Worm (Caenorhabditis elegans): ENCODE data around the gene glb-23.
"Not testable (repeated sequence)": the region's sequence is repeated elsewhere in the genome, so short reads cannot be mapped to it uniquely, and the experiment has no call there.

glb-23 gene

DNA sequence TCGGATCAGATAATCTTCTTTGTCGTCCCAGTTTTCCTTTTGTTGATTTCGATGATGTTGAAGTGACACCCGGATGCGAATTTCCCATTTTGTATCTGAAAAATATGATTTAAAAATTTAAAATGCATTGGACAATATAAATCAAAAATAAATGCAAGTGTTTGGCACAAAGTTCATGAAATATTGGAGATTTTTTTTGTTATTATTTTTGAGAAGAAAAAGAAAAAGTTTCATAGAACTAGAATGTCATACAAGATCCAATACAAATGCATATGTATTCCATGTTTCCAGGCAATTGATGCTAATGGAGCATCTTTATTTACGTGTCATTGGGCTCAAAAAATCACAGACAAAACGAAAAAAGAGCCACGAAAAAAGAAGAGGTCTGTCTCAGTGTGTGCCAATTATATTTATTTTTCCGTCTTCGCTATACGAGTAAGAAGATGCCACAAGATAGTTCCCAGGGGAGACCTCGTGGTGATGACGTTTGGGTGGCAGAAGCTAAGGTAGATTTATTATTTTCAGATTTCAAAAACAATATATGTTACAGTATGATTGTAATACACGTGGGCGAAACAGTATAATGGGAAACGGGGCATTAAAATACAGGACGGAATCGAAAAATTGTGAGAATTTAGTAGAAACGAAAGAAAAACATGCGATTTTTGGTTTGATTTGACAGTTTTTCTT, at the start of gene glb-23, which contains the start of gene R13A1.1:
Gene glb-23 (minus strand): TSS at position 101 of the 690 bp plus-strand sequence.
Gene R13A1.1 (plus strand): TSS at position 640 of the 690 bp plus-strand sequence.
- no peak for TF ChIP-seq med-1 (GFP tag; optimal IDR thresholded peaks at IDR 0.05; ENCODE audit: insufficient read depth)

DNA sequence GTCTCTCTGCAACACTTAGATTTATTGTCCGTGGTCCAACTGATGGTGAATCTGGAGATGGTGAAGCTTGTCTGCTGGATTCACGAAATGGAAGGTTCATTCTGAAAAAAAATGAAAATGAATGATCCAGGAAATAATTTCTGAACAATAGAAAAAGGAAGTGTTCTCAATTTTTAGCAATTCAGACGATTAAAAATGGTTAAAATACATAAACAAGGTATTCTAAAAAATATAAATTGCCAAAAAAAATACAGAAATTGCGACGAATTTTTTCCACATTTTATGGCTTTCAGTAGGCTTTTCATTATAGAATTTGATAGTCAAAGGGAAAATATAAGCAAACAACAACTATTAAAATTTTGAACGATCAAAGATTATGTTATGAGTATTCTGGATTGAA, 43.8 kb upstream of the glb-23 start, which contains the start of gene glb-2:
Gene glb-2 (minus strand): TSS at position 101 of the 400 bp plus-strand sequence.
- TF ChIP-seq klf-2 (GFP tag; conservative IDR thresholded peaks at IDR 0.05) (no peak), tab-1 (GFP tag; IDR thresholded peaks at IDR 0.05) (no peak), T22C8.4 (GFP tag; IDR thresholded peaks at IDR 0.05) (no peak), flt-1 (GFP tag; IDR thresholded peaks at IDR 0.05) (no peak), ref-1 (GFP tag; conservative IDR thresholded peaks at IDR 0.05) (no peak), ztf-23 (GFP tag; IDR thresholded peaks at IDR 0.05) (no peak), cog-1 (tag; optimal IDR thresholded peaks at IDR 0.05) (no peak), med-1 (GFP tag; optimal IDR thresholded peaks at IDR 0.05; ENCODE audit: insufficient read depth) (no peak), ztf-29 (GFP tag; IDR thresholded peaks at IDR 0.05) (no peak)

DNA sequence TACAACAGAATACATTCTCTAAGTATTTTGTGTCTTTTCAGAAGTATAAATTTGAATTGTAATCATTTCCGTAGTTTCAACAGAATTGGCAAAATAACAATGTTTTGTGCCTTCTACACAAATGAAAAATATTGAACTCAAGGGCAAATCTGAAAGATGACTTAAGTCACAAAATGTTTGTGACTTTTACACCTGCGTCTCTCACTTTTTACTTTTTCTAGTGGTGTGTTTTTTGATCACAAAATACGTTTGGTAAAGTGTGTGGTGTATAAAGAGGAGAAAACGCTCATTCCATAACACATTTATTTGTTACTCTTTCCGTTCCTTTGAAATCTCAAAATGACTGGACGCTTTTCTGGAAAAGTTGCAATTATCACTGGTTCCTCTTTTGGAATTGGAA, 41.3 kb upstream of the glb-23 start, which contains the start of gene C06E4.3:
Gene C06E4.3 (plus strand): TSS at position 289 of the 400 bp plus-strand sequence.
- TF ChIP-seq T22C8.4 (GFP tag; IDR thresholded peaks at IDR 0.05) (no peak), ztf-23 (GFP tag; IDR thresholded peaks at IDR 0.05) (no peak), klf-2 (GFP tag; conservative IDR thresholded peaks at IDR 0.05) (no peak), cog-1 (tag; optimal IDR thresholded peaks at IDR 0.05) (no peak), tab-1 (GFP tag; IDR thresholded peaks at IDR 0.05) (no peak), ref-1 (GFP tag; conservative IDR thresholded peaks at IDR 0.05) (no peak), ztf-29 (GFP tag; IDR thresholded peaks at IDR 0.05) (no peak), flt-1 (GFP tag; IDR thresholded peaks at IDR 0.05) (no peak), med-1 (GFP tag; optimal IDR thresholded peaks at IDR 0.05; ENCODE audit: insufficient read depth) (no peak)

DNA sequence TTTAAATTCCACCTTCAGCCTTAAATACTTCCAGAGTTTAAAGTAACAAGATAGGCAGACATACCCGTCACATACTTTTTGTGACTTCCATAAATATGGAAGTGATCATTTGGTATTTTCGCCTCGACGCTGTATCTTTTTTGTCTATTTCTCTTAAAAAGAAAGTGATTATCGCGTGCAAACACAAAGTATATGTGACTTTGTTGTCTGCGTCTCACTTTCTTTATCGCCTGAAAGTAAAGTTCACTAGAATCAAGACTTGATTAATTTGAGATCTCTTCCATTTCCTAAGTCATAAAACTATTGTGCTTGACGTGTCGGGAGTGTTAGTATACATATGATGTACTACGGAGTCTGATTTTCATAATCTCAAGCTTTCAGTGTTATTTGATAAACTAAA, 39.0 kb upstream of the glb-23 start, which contains the start of gene C06E4.6:
Gene C06E4.6 (minus strand): TSS at position 51 of the 400 bp plus-strand sequence.
- TF ChIP-seq cog-1 (tag; optimal IDR thresholded peaks at IDR 0.05) (no peak), med-1 (GFP tag; optimal IDR thresholded peaks at IDR 0.05; ENCODE audit: insufficient read depth) (no peak), klf-2 (GFP tag; conservative IDR thresholded peaks at IDR 0.05) (no peak), flt-1 (GFP tag; IDR thresholded peaks at IDR 0.05) (no peak), ztf-23 (GFP tag; IDR thresholded peaks at IDR 0.05) (no peak), T22C8.4 (GFP tag; IDR thresholded peaks at IDR 0.05) (no peak), tab-1 (GFP tag; IDR thresholded peaks at IDR 0.05) (no peak), ref-1 (GFP tag; conservative IDR thresholded peaks at IDR 0.05) (no peak)

DNA sequence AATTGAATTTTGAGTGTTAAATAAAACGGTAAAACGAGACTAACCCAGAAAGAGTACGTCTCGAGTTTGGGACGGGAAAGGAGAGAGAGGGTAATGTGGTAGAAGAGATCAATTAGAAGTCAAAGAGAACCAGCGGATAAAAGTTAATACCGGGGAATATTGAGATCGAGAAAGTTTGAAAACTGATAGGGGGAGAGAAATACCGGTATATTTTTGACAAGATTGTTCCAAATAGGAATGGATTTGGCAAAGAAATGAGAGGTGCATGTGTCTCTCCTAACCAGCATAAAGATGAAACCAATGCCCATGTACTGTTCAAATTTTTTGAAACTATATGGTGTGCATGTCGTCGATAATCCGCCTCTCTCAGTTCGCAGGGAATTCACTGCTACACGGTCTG, 35.4 kb upstream of the glb-23 start, which contains the start of gene C06E4.5:
Gene C06E4.5 (plus strand): TSS at position 301 of the 400 bp plus-strand sequence.
- not testable (repeated sequence) for TF ChIP-seq tab-1 (GFP tag; IDR thresholded peaks at IDR 0.05); T22C8.4 (GFP tag; IDR thresholded peaks at IDR 0.05); med-1 (GFP tag; optimal IDR thresholded peaks at IDR 0.05; ENCODE audit: insufficient read depth)

DNA sequence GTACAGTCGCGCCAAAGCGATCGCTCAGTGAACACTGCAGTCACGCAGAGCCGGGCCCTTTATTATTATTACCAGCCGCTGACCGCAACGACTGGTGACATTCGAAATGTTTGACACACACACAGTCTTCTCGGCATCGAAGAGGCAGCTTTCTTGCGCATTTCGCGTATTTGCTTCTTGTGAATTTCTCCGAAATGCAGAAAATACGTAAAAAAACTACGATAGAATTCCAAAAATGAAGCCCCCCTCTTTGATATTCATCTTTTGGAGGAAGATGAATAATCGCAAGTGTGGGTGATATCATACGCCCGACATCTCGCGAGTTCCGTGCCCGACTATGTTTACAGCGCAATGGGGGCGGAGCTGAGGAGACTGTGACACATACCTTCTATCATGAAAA, 34.0 kb upstream of the glb-23 start:
- no peak for TF ChIP-seq ztf-23 (GFP tag; IDR thresholded peaks at IDR 0.05)
- TF ChIP-seq ref-1 (GFP tag; conservative IDR thresholded peaks at IDR 0.05) = no peak
- TF ChIP-seq flt-1 (GFP tag; IDR thresholded peaks at IDR 0.05) = no peak
- no peak for TF ChIP-seq med-1 (GFP tag; optimal IDR thresholded peaks at IDR 0.05; ENCODE audit: insufficient read depth)
- TF ChIP-seq ztf-29 (GFP tag; IDR thresholded peaks at IDR 0.05) = no peak
- TF ChIP-seq cog-1 (tag; optimal IDR thresholded peaks at IDR 0.05) = no peak
- no peak for TF ChIP-seq klf-2 (GFP tag; conservative IDR thresholded peaks at IDR 0.05)
- no peak for TF ChIP-seq tab-1 (GFP tag; IDR thresholded peaks at IDR 0.05)
- TF ChIP-seq T22C8.4 (GFP tag; IDR thresholded peaks at IDR 0.05) = no peak

DNA sequence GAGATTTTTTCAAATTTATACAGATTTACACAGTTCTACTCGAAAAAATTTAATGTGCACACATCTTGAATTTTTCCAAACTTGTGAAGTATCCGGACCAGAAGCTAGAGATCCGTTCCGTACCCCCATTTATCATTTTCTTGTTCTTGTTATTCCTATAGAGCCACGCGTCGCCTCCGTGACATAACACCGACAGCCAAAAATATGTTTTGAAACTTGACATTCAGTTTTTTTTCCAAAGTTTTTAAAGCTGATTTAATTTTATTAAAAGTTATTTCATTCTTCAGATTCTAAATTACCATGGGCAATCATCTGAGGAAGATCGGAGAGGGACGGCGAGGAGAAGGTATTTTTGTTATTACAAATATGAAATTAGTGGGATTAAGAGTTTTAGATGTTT, 30.9 kb upstream of the glb-23 start, which contains the start of gene D2024.18:
Gene D2024.18 (plus strand): TSS at position 301 of the 400 bp plus-strand sequence.
- TF ChIP-seq cog-1 (tag; optimal IDR thresholded peaks at IDR 0.05) = no peak
- TF ChIP-seq ref-1 (GFP tag; conservative IDR thresholded peaks at IDR 0.05) = no peak
- TF ChIP-seq ztf-29 (GFP tag; IDR thresholded peaks at IDR 0.05) = no peak
- TF ChIP-seq T22C8.4 (GFP tag; IDR thresholded peaks at IDR 0.05) = no peak
- no peak for TF ChIP-seq med-1 (GFP tag; optimal IDR thresholded peaks at IDR 0.05; ENCODE audit: insufficient read depth)

DNA sequence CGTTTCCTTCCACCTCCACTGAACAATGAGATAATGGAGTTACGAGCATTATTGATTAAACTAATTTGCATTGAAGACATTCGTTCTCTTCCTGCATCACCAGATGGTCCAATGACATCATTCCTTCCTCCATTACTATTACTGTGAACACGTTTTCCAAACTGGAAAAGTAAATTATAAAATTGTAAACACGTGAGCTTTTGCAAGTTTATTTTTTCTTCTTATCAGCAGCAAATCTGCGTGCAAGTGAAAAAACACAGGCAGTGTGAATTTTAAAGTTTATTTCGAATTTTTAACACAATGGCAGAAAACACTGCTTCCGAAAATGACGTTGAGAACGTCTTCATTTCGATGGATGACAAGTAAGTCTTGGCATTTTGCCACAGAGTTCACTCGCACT, 27.9 kb upstream of the glb-23 start, which contains the start of gene D2024.1:
Gene D2024.1 (plus strand): TSS at position 301 of the 400 bp plus-strand sequence.
- TF ChIP-seq klf-2 (GFP tag; conservative IDR thresholded peaks at IDR 0.05); med-1 (GFP tag; optimal IDR thresholded peaks at IDR 0.05; ENCODE audit: insufficient read depth); tab-1 (GFP tag; IDR thresholded peaks at IDR 0.05): not testable (repeated sequence)

DNA sequence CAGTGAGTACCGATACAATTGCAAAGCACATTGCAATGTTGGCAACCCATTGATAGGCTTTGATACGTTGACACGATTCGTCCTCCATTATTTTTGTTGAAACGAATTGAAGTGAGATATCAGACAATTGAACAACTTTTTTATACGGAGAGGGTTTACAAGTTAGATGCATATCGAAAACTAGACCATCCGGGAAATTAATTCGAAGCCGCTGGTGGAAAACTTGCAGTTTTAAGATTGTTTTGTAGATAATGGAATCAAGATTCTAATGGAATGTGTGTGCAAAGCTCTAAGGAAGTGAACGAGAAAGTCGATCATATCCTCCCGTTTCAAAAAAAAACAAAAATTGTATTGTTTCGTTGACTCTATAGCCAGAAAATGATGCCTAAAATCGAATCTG, 27.3 kb upstream of the glb-23 start, which contains the start of gene col-114:
Gene col-114 (minus strand): TSS at position 101 of the 400 bp plus-strand sequence.
- TF ChIP-seq ref-1 (GFP tag; conservative IDR thresholded peaks at IDR 0.05) (no peak), cog-1 (tag; optimal IDR thresholded peaks at IDR 0.05) (no peak)

DNA sequence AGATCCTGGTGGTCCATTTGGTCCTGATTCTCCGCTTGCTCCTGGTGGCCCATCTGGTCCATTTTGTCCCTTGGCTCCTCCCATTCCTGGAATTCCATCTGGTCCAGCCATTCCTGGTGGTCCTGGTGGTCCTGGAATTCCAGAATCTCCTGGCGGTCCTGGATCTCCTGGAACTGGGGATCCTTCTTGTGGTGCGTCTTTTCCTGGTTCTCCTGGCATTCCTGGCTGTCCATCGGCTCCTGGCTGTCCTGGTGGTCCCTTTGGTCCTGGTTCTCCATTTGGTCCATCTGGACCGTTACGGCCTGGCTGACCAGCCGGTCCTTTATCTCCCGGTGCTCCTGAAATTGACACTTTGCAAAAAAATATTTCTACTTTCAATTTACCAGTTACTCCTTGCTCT, 26.3 kb upstream of the glb-23 start:
- TF ChIP-seq T22C8.4 (GFP tag; IDR thresholded peaks at IDR 0.05) (no peak), ref-1 (GFP tag; conservative IDR thresholded peaks at IDR 0.05) (no peak), med-1 (GFP tag; optimal IDR thresholded peaks at IDR 0.05; ENCODE audit: insufficient read depth) (no peak), klf-2 (GFP tag; conservative IDR thresholded peaks at IDR 0.05) (no peak), tab-1 (GFP tag; IDR thresholded peaks at IDR 0.05) (no peak), flt-1 (GFP tag; IDR thresholded peaks at IDR 0.05) (no peak), ztf-29 (GFP tag; IDR thresholded peaks at IDR 0.05) (no peak), ztf-23 (GFP tag; IDR thresholded peaks at IDR 0.05) (no peak), cog-1 (tag; optimal IDR thresholded peaks at IDR 0.05) (no peak)

Data from whole organism, midembryonic.